Fruit fly (Drosophila melanogaster) whole organism, pupa: Measurements from ENCODE around the gene tara.

ENCODE experiments used
- CG12605 ChIP-seq: fragments of 200-800 bp; sonication (Bioruptor generic); IDR thresholded peaks from 2 replicates; pipeline ENCODE4 v1.3.6; 2022; ENCODE audit warnings: missing biosample characterization, missing genetic modification characterization
- CG13204 ChIP-seq: fragments of 200-800 bp; sonication (Bioruptor generic); optimal IDR thresholded peaks from 2 replicates; lab custom pipeline; 2018; ENCODE audit warnings: missing biosample characterization, mild to moderate bottlenecking, missing genetic modification characterization, moderate library complexity
- CG14655 ChIP-seq: fragments of 200-800 bp; sonication (Bioruptor generic); optimal IDR thresholded peaks from 3 replicates; lab custom pipeline; 2017; ENCODE audit warnings: mild to moderate bottlenecking, missing biosample characterization, missing genetic modification reagents, missing genetic modification characterization
- CG17806 ChIP-seq: fragments of 200-800 bp; sonication (Bioruptor generic); optimal IDR thresholded peaks from 2 replicates; lab custom pipeline; 2018; ENCODE audit warnings: missing biosample characterization, mild to moderate bottlenecking, missing genetic modification characterization, moderate library complexity
- CG34367 ChIP-seq: fragments of 200-800 bp; sonication (Bioruptor generic); optimal IDR thresholded peaks from 2 replicates; lab custom pipeline; 2018; ENCODE audit warnings: missing biosample characterization, mild to moderate bottlenecking, missing genetic modification characterization
- CG8159 ChIP-seq: fragments of 200-800 bp; sonication (Bioruptor generic); optimal IDR thresholded peaks from 3 replicates; lab custom pipeline; 2018; ENCODE audit warnings: missing biosample characterization, mild to moderate bottlenecking, missing genetic modification characterization, moderate library complexity
- CG8301 ChIP-seq: fragments of 200-800 bp; sonication (Bioruptor generic); optimal IDR thresholded peaks from 2 replicates; lab custom pipeline; 2018; ENCODE audit warnings: missing biosample characterization, mild to moderate bottlenecking, missing genetic modification characterization
- CG9948 ChIP-seq: fragments of 200-800 bp; sonication (Bioruptor generic); optimal IDR thresholded peaks from 2 replicates; lab custom pipeline; 2018; ENCODE audit warnings: missing biosample characterization, mild to moderate bottlenecking, missing genetic modification characterization, moderate library complexity
- EcR ChIP-seq: fragments of 200-800 bp; sonication (Bioruptor generic); optimal IDR thresholded peaks from 3 replicates; lab custom pipeline; 2019; ENCODE audit warnings: missing biosample characterization, missing genetic modification characterization, mild to moderate bottlenecking, moderate library complexity, missing genetic modification reagents
- Pif1A ChIP-seq: fragments of 200-800 bp; sonication (Bioruptor generic); optimal IDR thresholded peaks from 3 replicates; lab custom pipeline; 2016; ENCODE audit warnings: missing biosample characterization, missing genetic modification characterization
- Pif1B ChIP-seq: fragments of 200-800 bp; sonication (Bioruptor generic); optimal IDR thresholded peaks from 3 replicates; lab custom pipeline; 2016; ENCODE audit warnings: missing biosample characterization, missing genetic modification characterization
- fd96Ca ChIP-seq: fragments of 200-800 bp; sonication (Bioruptor generic); IDR thresholded peaks from 3 replicates; pipeline ENCODE4 v1.3.6; 2022; ENCODE audit warnings: missing biosample characterization, missing genetic modification characterization

DNA sequence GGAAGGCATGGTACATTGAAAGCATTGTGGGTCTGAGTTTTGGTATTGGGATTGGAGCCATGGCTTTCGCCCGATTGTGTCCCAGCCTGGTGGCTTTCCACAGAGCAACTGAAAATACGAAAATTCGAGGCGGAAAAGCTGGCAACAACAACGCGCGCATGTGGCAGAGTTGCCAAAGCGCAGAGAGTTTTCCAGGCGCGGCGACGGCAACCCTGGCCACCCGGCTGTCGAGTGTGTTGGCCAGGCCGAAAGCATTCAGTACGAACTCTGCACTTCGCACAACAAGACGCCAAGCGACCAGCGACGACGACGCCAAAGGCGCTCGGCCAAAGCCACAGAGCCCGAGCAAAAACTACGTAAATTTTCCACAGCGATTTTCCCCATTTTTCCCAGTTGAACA lies 309 bp downstream of the tara start:
- no peak for TF ChIP-seq EcR
- TF ChIP-seq fd96Ca (GFP tag; lab: Robert Waterston, UW) = no peak
- TF ChIP-seq CG8301 (tag; lab: Kevin White, UChicago) = no peak
- TF ChIP-seq CG14655 (GFP tag; lab: Kevin White, UChicago) = no peak
- no peak for TF ChIP-seq Pif1A (GFP tag; lab: Kevin White, UChicago)
- TF ChIP-seq CG12605 = no peak
- no peak for TF ChIP-seq CG8159 (tag; lab: Kevin White, UChicago)
- no peak for TF ChIP-seq CG17806 (tag; lab: Kevin White, UChicago)
- TF ChIP-seq CG13204 (GFP tag; lab: Kevin White, UChicago) = no peak
- TF ChIP-seq CG9948 = no peak
- no peak for TF ChIP-seq Pif1B
- TF ChIP-seq CG34367 = no peak
